Fruit fly (Drosophila melanogaster) whole organism, wandering third instar larva: ENCODE data around the gene CG5181.

Experiments used
- Abd-B ChIP-seq: fragments of >200 bp; optimal IDR thresholded peaks from 2 replicates; lab custom pipeline; 2017; ENCODE audit warnings: missing biosample characterization, missing genetic modification characterization
- CG32264 ChIP-seq: fragments of 200-800 bp; sonication (Bioruptor generic); optimal IDR thresholded peaks from 2 replicates; lab custom pipeline; 2016; ENCODE audit warnings: missing biosample characterization, missing genetic modification characterization
- CG9705 ChIP-seq: fragments of 200-800 bp; sonication (Bioruptor generic); optimal IDR thresholded peaks from 2 replicates; lab custom pipeline; 2018; ENCODE audit warnings: missing biosample characterization, mild to moderate bottlenecking, missing genetic modification characterization
- CrebA ChIP-seq: fragments of 200-800 bp; sonication (Bioruptor generic); optimal IDR thresholded peaks from 2 replicates; lab custom pipeline; 2016; ENCODE audit warnings: missing biosample characterization, mild to moderate bottlenecking, missing genetic modification characterization, borderline replicate concordance
- Dfd ChIP-seq: fragments of >200 bp; optimal IDR thresholded peaks from 2 replicates; lab custom pipeline; 2017; ENCODE audit warnings: missing biosample characterization, missing genetic modification characterization
- Dif ChIP-seq: fragments of 200-275, 200-300 bp; sonication (Bioruptor generic); optimal IDR thresholded peaks from 2 replicates; lab custom pipeline; 2018; ENCODE audit warnings: missing biosample characterization, missing genetic modification characterization; ENCODE audit not compliant: partially characterized antibody
- GATAd ChIP-seq: sonication (Bioruptor generic); optimal IDR thresholded peaks from 2 replicates; lab custom pipeline; 2016; ENCODE audit warnings: missing biosample characterization, missing genetic modification characterization
- HLH106 ChIP-seq: fragments of 200-800 bp; optimal IDR thresholded peaks from 3 replicates; lab custom pipeline; 2019; ENCODE audit warnings: missing biosample characterization, mild to moderate bottlenecking, missing genetic modification characterization, moderate library complexity
- Hnf4 ChIP-seq: fragments of 200-800 bp; sonication (Bioruptor generic); optimal IDR thresholded peaks from 2 replicates; lab custom pipeline; 2016; ENCODE audit warnings: missing biosample characterization, mild to moderate bottlenecking, missing genetic modification characterization
- Hr78 ChIP-seq: fragments of >200 bp; optimal IDR thresholded peaks from 2 replicates; lab custom pipeline; 2017; ENCODE audit warnings: missing biosample characterization, missing genetic modification characterization
- Hr83 ChIP-seq: fragments of 200-300 bp; sonication (Bioruptor generic); optimal IDR thresholded peaks from 2 replicates; lab custom pipeline; 2016; ENCODE audit warnings: missing biosample characterization, mild to moderate bottlenecking, missing genetic modification characterization, moderate library complexity; ENCODE audit not compliant: poor library complexity, severe bottlenecking
- Jra ChIP-seq: sonication (Bioruptor generic); optimal IDR thresholded peaks from 2 replicates; lab custom pipeline; 2016; ENCODE audit warnings: missing biosample characterization, missing genetic modification characterization
- Mio ChIP-seq: sonication (Bioruptor generic); optimal IDR thresholded peaks from 2 replicates; lab custom pipeline; 2016; ENCODE audit warnings: missing biosample characterization, missing genetic modification characterization
- Myc ChIP-seq: fragments of >200 bp; optimal IDR thresholded peaks from 2 replicates; lab custom pipeline; 2017
- N ChIP-seq: fragments of >200 bp; optimal IDR thresholded peaks from 2 replicates; lab custom pipeline; 2018; ENCODE audit warnings: missing biosample characterization, missing external identifiers, missing genetic modification characterization
- OdsH ChIP-seq: fragments of 200-800 bp; sonication (Bioruptor generic); optimal IDR thresholded peaks from 2 replicates; lab custom pipeline; 2016; ENCODE audit warnings: missing biosample characterization, mild to moderate bottlenecking, missing genetic modification characterization
- Rel ChIP-seq, 2 experiments: fragments of 200-800 bp; sonication (Bioruptor generic) in 1 of 2; optimal IDR thresholded peaks; 2 replicates in 1 of 2; 3 replicates in 1 of 2; lab custom pipeline; 2016 to 2019; ENCODE audit warnings: mild to moderate bottlenecking in 2 of 2, missing biosample characterization in 2 of 2, missing genetic modification characterization in 2 of 2, moderate library complexity in 1 of 2
- Sp1 ChIP-seq: fragments of 200-800 bp; sonication (Bioruptor generic); optimal IDR thresholded peaks from 3 replicates; lab custom pipeline; 2019; ENCODE audit warnings: missing biosample characterization, mild to moderate bottlenecking, missing genetic modification characterization, moderate library complexity
- Vsx2 ChIP-seq: fragments of 200-300, 225-300 bp; sonication (Bioruptor generic); optimal IDR thresholded peaks from 2 replicates; lab custom pipeline; 2018; ENCODE audit warnings: missing biosample characterization, missing genetic modification characterization; ENCODE audit not compliant: partially characterized antibody
- br ChIP-seq: fragments of 200-800 bp; sonication (Bioruptor generic); optimal IDR thresholded peaks from 2 replicates; lab custom pipeline; 2016; ENCODE audit warnings: missing biosample characterization, missing genetic modification characterization
- brk ChIP-seq: fragments of 200-800 bp; sonication (Bioruptor generic); optimal IDR thresholded peaks from 2 replicates; lab custom pipeline; 2016; ENCODE audit warnings: missing biosample characterization, mild to moderate bottlenecking, missing genetic modification characterization
- dl ChIP-seq, 2 experiments: fragments of 175-275, 200-275 bp in 1 of 2; fragments of 200-275 bp in 1 of 2; sonication (Bioruptor generic); optimal IDR thresholded peaks; lab custom pipeline; 2018; ENCODE audit warnings: mild to moderate bottlenecking in 2 of 2, missing biosample characterization in 2 of 2, missing genetic modification characterization in 2 of 2, moderate library complexity in 2 of 2; ENCODE audit not compliant: partially characterized antibody in 2 of 2, insufficient read depth in 1 of 2
- dmrt93B ChIP-seq: fragments of 200-800 bp; sonication (Bioruptor generic); optimal IDR thresholded peaks from 2 replicates; lab custom pipeline; 2018; ENCODE audit warnings: missing biosample characterization, mild to moderate bottlenecking, missing genetic modification characterization
- dsf ChIP-seq: sonication (Bioruptor generic); optimal IDR thresholded peaks from 2 replicates; lab custom pipeline; 2016; ENCODE audit warnings: missing biosample characterization, missing genetic modification characterization, borderline replicate concordance
- ey ChIP-seq: fragments of 200-800 bp; sonication (Bioruptor generic); optimal IDR thresholded peaks from 2 replicates; lab custom pipeline; 2016; ENCODE audit warnings: missing biosample characterization, missing genetic modification characterization
- foxo ChIP-seq, 2 experiments: fragments of 200-800 bp; sonication (Bioruptor generic); optimal IDR thresholded peaks; 2 replicates in 1 of 2; 3 replicates in 1 of 2; lab custom pipeline; 2016 to 2017; ENCODE audit warnings: missing biosample characterization in 2 of 2, missing genetic modification characterization in 2 of 2
- fru ChIP-seq: fragments of 200-800 bp; sonication (Bioruptor generic); optimal IDR thresholded peaks from 3 replicates; lab custom pipeline; 2016; ENCODE audit warnings: missing biosample characterization, mild to moderate bottlenecking, missing genetic modification characterization
- h ChIP-seq: fragments of 200-800 bp; sonication (Bioruptor generic); optimal IDR thresholded peaks from 3 replicates; lab custom pipeline; 2016; ENCODE audit warnings: missing biosample characterization, mild to moderate bottlenecking, missing genetic modification characterization
- jim ChIP-seq: fragments of 175-275, 200-325 bp; sonication (Bioruptor generic); optimal IDR thresholded peaks from 2 replicates; lab custom pipeline; 2016; ENCODE audit warnings: missing biosample characterization, mild to moderate bottlenecking, missing genetic modification characterization
- lola ChIP-seq: fragments of >200 bp; optimal IDR thresholded peaks from 2 replicates; lab custom pipeline; 2017; ENCODE audit warnings: missing biosample characterization, missing genetic modification characterization
- pan ChIP-seq: fragments of >200 bp; optimal IDR thresholded peaks from 2 replicates; lab custom pipeline; 2017
- psq ChIP-seq: fragments of 200-800 bp; sonication (Bioruptor generic); optimal IDR thresholded peaks from 3 replicates; lab custom pipeline; 2017; ENCODE audit warnings: missing biosample characterization, mild to moderate bottlenecking, missing genetic modification characterization, moderate library complexity
- rgr ChIP-seq: fragments of 200-800 bp; sonication (Bioruptor generic); optimal IDR thresholded peaks from 3 replicates; lab custom pipeline; 2016; ENCODE audit warnings: missing biosample characterization, mild to moderate bottlenecking, missing genetic modification characterization
- sage ChIP-seq: fragments of 200-800 bp; sonication (Bioruptor generic); optimal IDR thresholded peaks from 2 replicates; lab custom pipeline; 2016; ENCODE audit warnings: missing biosample characterization, mild to moderate bottlenecking, missing genetic modification characterization
- sv ChIP-seq: fragments of 200-800 bp; sonication (Bioruptor generic); optimal IDR thresholded peaks from 3 replicates; lab custom pipeline; 2016; ENCODE audit warnings: missing biosample characterization, missing genetic modification characterization
- tai ChIP-seq: sonication (Bioruptor generic); optimal IDR thresholded peaks from 2 replicates; lab custom pipeline; 2016; ENCODE audit warnings: missing biosample characterization, missing genetic modification characterization
- usp ChIP-seq: fragments of >200 bp; optimal IDR thresholded peaks from 2 replicates; lab custom pipeline; 2017; ENCODE audit warnings: missing biosample characterization, missing genetic modification characterization
- woc ChIP-seq: sonication (Bioruptor generic); optimal IDR thresholded peaks from 2 replicates; lab custom pipeline; 2016; ENCODE audit warnings: missing biosample characterization, mild to moderate bottlenecking, missing genetic modification characterization

Gene CG5181

dm6 chr2L:7434737-7435356, 25.2 kb upstream of the CG5181 start:
- no peak for TF ChIP-seq tai (GFP tag; lab: Kevin White, UChicago)
- no peak for TF ChIP-seq dsf
- no peak for TF ChIP-seq Hr78 (GFP tag; lab: Kevin White, UChicago)
- TF ChIP-seq foxo (GFP tag; optimal IDR thresholded peaks at IDR 0.05; lab: Kevin White, UChicago) = peak in 1 of 2 experiments; percentile 50
- TF ChIP-seq N (GFP tag; lab: Kevin White, UChicago) = no peak
- peak; percentile 7 for TF ChIP-seq fru (GFP tag; lab: Kevin White, UChicago)
- no peak for TF ChIP-seq Myc
- no peak for TF ChIP-seq woc (GFP tag; lab: Kevin White, UChicago)
- no peak for TF ChIP-seq sv (GFP tag; lab: Kevin White, UChicago)
- peak; percentile 7 for TF ChIP-seq psq (GFP tag; lab: Kevin White, UChicago)
- peak; percentile 36 for TF ChIP-seq HLH106
- TF ChIP-seq Abd-B = no peak
- TF ChIP-seq br (GFP tag; lab: Kevin White, UChicago) = no peak
- TF ChIP-seq CG9705 (GFP tag; lab: Kevin White, UChicago) = no peak
- peak; percentile 37 for TF ChIP-seq rgr (GFP tag; lab: Kevin White, UChicago)
- no peak for TF ChIP-seq jim (GFP tag; lab: Kevin White, UChicago)
- TF ChIP-seq sage = no peak
- no peak for TF ChIP-seq Hr83 (GFP tag; lab: Kevin White, UChicago)
- no peak for TF ChIP-seq lola (GFP tag; lab: Kevin White, UChicago)
- TF ChIP-seq Sp1 (GFP tag; lab: Kevin White, UChicago) = peak; percentile 50
- no peak for TF ChIP-seq pan (lab: Kevin White, UChicago)
- no peak for TF ChIP-seq Vsx2 (GFP tag; lab: Kevin White, UChicago)
- no peak for TF ChIP-seq dmrt93B (GFP tag; lab: Kevin White, UChicago)
- TF ChIP-seq OdsH (GFP tag; lab: Kevin White, UChicago) = peak; percentile 50
- TF ChIP-seq Hnf4 (GFP tag; lab: Kevin White, UChicago) = peak; percentile 62
- no peak for TF ChIP-seq dl (GFP tag; optimal IDR thresholded peaks at IDR 0.05; lab: Kevin White, UChicago; ENCODE audit: insufficient read depth in 1 of 2, partially characterized antibody in 2 of 2)
- TF ChIP-seq Jra = no peak
- peak; percentile 8 for TF ChIP-seq ey (GFP tag; lab: Kevin White, UChicago)
- peak; percentile 12 for TF ChIP-seq brk (GFP tag; lab: Kevin White, UChicago)
- TF ChIP-seq CrebA (GFP tag; lab: Kevin White, UChicago) = no peak
- no peak for TF ChIP-seq usp
- no peak for TF ChIP-seq Rel (GFP tag; optimal IDR thresholded peaks at IDR 0.05; lab: Kevin White, UChicago)
- TF ChIP-seq Rel (tag; optimal IDR thresholded peaks at IDR 0.05; lab: Kevin White, UChicago) = peak; percentile 4
- TF ChIP-seq Dfd (GFP tag; lab: Kevin White, UChicago) = no peak
- no peak for TF ChIP-seq Dif (GFP tag; lab: Kevin White, UChicago)
- peak; percentile 3 for TF ChIP-seq h (GFP tag; lab: Kevin White, UChicago)
- no peak for TF ChIP-seq Mio (GFP tag; lab: Kevin White, UChicago)
- TF ChIP-seq GATAd = no peak
- TF ChIP-seq CG32264 (GFP tag; lab: Kevin White, UChicago) = no peak

dm6 chr2L:7433957-7434736, 24.5 kb upstream of the CG5181 start:
- TF ChIP-seq HLH106 (no peak), Hr83 (GFP tag; lab: Kevin White, UChicago) (peak; percentile 41), fru (GFP tag; lab: Kevin White, UChicago) (peak; percentile 42), Myc (no peak), foxo (GFP tag; optimal IDR thresholded peaks at IDR 0.05; lab: Kevin White, UChicago) (peak in 1 of 2 experiments; percentile 29), Rel (GFP tag; optimal IDR thresholded peaks at IDR 0.05; lab: Kevin White, UChicago) (no peak), Rel (tag; optimal IDR thresholded peaks at IDR 0.05; lab: Kevin White, UChicago) (peak; percentile 5)
